Worm (Caenorhabditis elegans) whole organism, late embryonic: ENCODE results near the gene perm-5.

ENCODE experiments used
- C08G9.2 ChIP-seq: sonication (generic microtip); optimal IDR thresholded peaks from 2 replicates; lab custom pipeline; 2016; ENCODE audit warnings: mild to moderate bottlenecking, missing genetic modification characterization, moderate library complexity, missing compliant biosample characterization
- F13H6.1 ChIP-seq: sonication (generic microtip); optimal IDR thresholded peaks from 2 replicates; lab custom pipeline; 2016; ENCODE audit warnings: missing genetic modification characterization, missing compliant biosample characterization
- K02D7.2 ChIP-seq: sonication (generic microtip); optimal IDR thresholded peaks from 2 replicates; lab custom pipeline; 2017; ENCODE audit warnings: mild to moderate bottlenecking, missing genetic modification characterization, missing compliant biosample characterization
- K09A11.1 ChIP-seq: sonication (generic microtip); optimal IDR thresholded peaks from 2 replicates; lab custom pipeline; 2017; ENCODE audit warnings: antibody characterized with exemption, mild to moderate bottlenecking, missing genetic modification characterization, missing compliant biosample characterization; ENCODE audit not compliant: insufficient read depth
- T23F11.4 ChIP-seq: fragments of 200-800 bp; sonication (Bioruptor generic); optimal IDR thresholded peaks from 2 replicates; lab custom pipeline; 2018; ENCODE audit warnings: mild to moderate bottlenecking, missing genetic modification characterization, missing compliant biosample characterization
- Y22D7AL.16 ChIP-seq: sonication (generic microtip); optimal IDR thresholded peaks from 2 replicates; lab custom pipeline; 2016; ENCODE audit warnings: missing genetic modification characterization, missing compliant biosample characterization
- ahr-1 ChIP-seq: sonication (generic microtip); optimal IDR thresholded peaks from 2 replicates; lab custom pipeline; 2016; ENCODE audit warnings: missing genetic modification characterization, missing compliant biosample characterization
- ceh-19 ChIP-seq: fragments of 200-800 bp; sonication (Bioruptor generic); optimal IDR thresholded peaks from 2 replicates; lab custom pipeline; 2018; ENCODE audit warnings: mild to moderate bottlenecking, missing genetic modification characterization, missing compliant biosample characterization
- ceh-2 ChIP-seq: sonication (generic microtip); optimal IDR thresholded peaks from 2 replicates; lab custom pipeline; 2016; ENCODE audit warnings: missing genotype, missing genetic modification characterization, missing compliant biosample characterization
- ceh-22 ChIP-seq: sonication (generic microtip); optimal IDR thresholded peaks from 2 replicates; lab custom pipeline; 2017; ENCODE audit warnings: missing biosample characterization, missing genetic modification characterization
- ceh-30 ChIP-seq: fragments of 150-350 bp; optimal IDR thresholded peaks from 2 replicates; lab custom pipeline; 2014; ENCODE audit warnings: missing biosample characterization, missing genetic modification characterization
- ceh-31 ChIP-seq: sonication (generic microtip); optimal IDR thresholded peaks from 2 replicates; lab custom pipeline; 2016; ENCODE audit warnings: missing genetic modification characterization, missing compliant biosample characterization
- ceh-34 ChIP-seq: sonication (generic microtip); optimal IDR thresholded peaks from 2 replicates; lab custom pipeline; 2016; ENCODE audit warnings: mild to moderate bottlenecking, missing genetic modification characterization, missing compliant biosample characterization
- ceh-6 ChIP-seq: fragments of 200-800 bp; sonication (Bioruptor generic); optimal IDR thresholded peaks from 2 replicates; lab custom pipeline; 2018; ENCODE audit warnings: mild to moderate bottlenecking, missing genetic modification characterization, missing compliant biosample characterization
- ceh-9 ChIP-seq: sonication (generic microtip); optimal IDR thresholded peaks from 2 replicates; lab custom pipeline; 2016; ENCODE audit warnings: mild to moderate bottlenecking, missing genetic modification characterization, inconsistent platforms, missing compliant biosample characterization
- dve-1 ChIP-seq: sonication (generic microtip); optimal IDR thresholded peaks from 2 replicates; lab custom pipeline; 2017; ENCODE audit warnings: antibody characterized with exemption, mild to moderate bottlenecking, missing genetic modification characterization, missing compliant biosample characterization
- elt-2 ChIP-seq: sonication (generic microtip); optimal IDR thresholded peaks from 2 replicates; lab custom pipeline; 2016; ENCODE audit warnings: missing genetic modification reagents, missing genetic modification characterization, missing compliant biosample characterization
- eyg-1 ChIP-seq: sonication (generic microtip); optimal IDR thresholded peaks from 2 replicates; lab custom pipeline; 2016; ENCODE audit warnings: missing genotype, missing genetic modification characterization, missing compliant biosample characterization
- fax-1 ChIP-seq: sonication (generic microtip); optimal IDR thresholded peaks from 2 replicates; lab custom pipeline; 2016; ENCODE audit warnings: missing genotype, missing genetic modification characterization, missing compliant biosample characterization
- fkh-10 ChIP-seq: fragments of 150-350 bp; optimal IDR thresholded peaks from 2 replicates; lab custom pipeline; 2014; ENCODE audit warnings: missing biosample characterization, missing genetic modification reagents, missing genetic modification characterization
- fkh-6 ChIP-seq: sonication (generic microtip); optimal IDR thresholded peaks from 2 replicates; lab custom pipeline; 2016; ENCODE audit warnings: missing genetic modification characterization, missing compliant biosample characterization
- hlh-13 ChIP-seq: fragments of 200-800 bp; sonication (Bioruptor generic); optimal IDR thresholded peaks from 2 replicates; lab custom pipeline; 2018; ENCODE audit warnings: mild to moderate bottlenecking, missing genetic modification characterization, missing compliant biosample characterization
- hlh-15 ChIP-seq: sonication (generic microtip); optimal IDR thresholded peaks from 2 replicates; lab custom pipeline; 2016; ENCODE audit warnings: missing genetic modification characterization, missing compliant biosample characterization
- hlh-30 ChIP-seq: sonication (generic microtip); optimal IDR thresholded peaks from 2 replicates; lab custom pipeline; 2017; ENCODE audit warnings: antibody characterized with exemption, missing genetic modification characterization, missing compliant biosample characterization; ENCODE audit not compliant: insufficient read depth
- lim-6 ChIP-seq: sonication (generic microtip); optimal IDR thresholded peaks from 2 replicates; lab custom pipeline; 2016; ENCODE audit warnings: missing genetic modification characterization, missing compliant biosample characterization
- lin-11 ChIP-seq: fragments of 200-800 bp; sonication (Bioruptor generic); optimal IDR thresholded peaks from 2 replicates; lab custom pipeline; 2018; ENCODE audit warnings: mild to moderate bottlenecking, missing genetic modification characterization, missing compliant biosample characterization
- madf-2 ChIP-seq: sonication (generic microtip); optimal IDR thresholded peaks from 2 replicates; lab custom pipeline; 2017; ENCODE audit warnings: missing genetic modification characterization, missing compliant biosample characterization
- nhr-11 ChIP-seq: fragments of 150-350 bp; optimal IDR thresholded peaks from 2 replicates; lab custom pipeline; 2014; ENCODE audit warnings: missing biosample characterization, missing genetic modification characterization
- nhr-232 ChIP-seq: sonication (generic microtip); optimal IDR thresholded peaks from 2 replicates; lab custom pipeline; 2016; ENCODE audit warnings: missing genetic modification characterization, missing compliant biosample characterization
- pag-3 ChIP-seq: sonication (generic microtip); optimal IDR thresholded peaks from 2 replicates; lab custom pipeline; 2016; ENCODE audit warnings: missing compliant biosample characterization, missing genetic modification characterization, borderline replicate concordance
- pat-9 ChIP-seq: fragments of 200-800 bp; sonication (Bioruptor generic); optimal IDR thresholded peaks from 2 replicates; lab custom pipeline; 2018; ENCODE audit warnings: mild to moderate bottlenecking, missing genetic modification characterization, moderate library complexity, missing compliant biosample characterization
- pqm-1 ChIP-seq: sonication (generic microtip); optimal IDR thresholded peaks from 2 replicates; lab custom pipeline; 2016; ENCODE audit warnings: missing genetic modification characterization, missing compliant biosample characterization
- sdc-2 ChIP-seq: sonication (generic microtip); optimal IDR thresholded peaks from 2 replicates; lab custom pipeline; 2016; ENCODE audit warnings: missing genotype, missing genetic modification characterization, missing compliant biosample characterization
- sox-2 ChIP-seq: fragments of 200-800 bp; sonication (Bioruptor generic); IDR thresholded peaks from 2 replicates; pipeline ENCODE4 v1.3.6; 2022; ENCODE audit warnings: missing genetic modification reagents, missing genetic modification characterization, missing compliant biosample characterization
- syd-9 ChIP-seq: sonication (generic microtip); optimal IDR thresholded peaks from 2 replicates; lab custom pipeline; 2016; ENCODE audit warnings: mild to moderate bottlenecking, missing genetic modification characterization, moderate library complexity, missing compliant biosample characterization
- ttx-3 ChIP-seq: sonication (generic microtip); optimal IDR thresholded peaks from 2 replicates; lab custom pipeline; 2016; ENCODE audit warnings: missing genetic modification reagents, missing genetic modification characterization, missing compliant biosample characterization
- unc-55 ChIP-seq: sonication (generic microtip); optimal IDR thresholded peaks from 2 replicates; lab custom pipeline; 2017; ENCODE audit warnings: missing biosample characterization, missing genetic modification reagents, missing genetic modification characterization
- unc-86 ChIP-seq: sonication (generic microtip); optimal IDR thresholded peaks from 2 replicates; lab custom pipeline; 2016; ENCODE audit warnings: missing genetic modification characterization, missing compliant biosample characterization
- ztf-16 ChIP-seq: sonication (generic microtip); optimal IDR thresholded peaks from 2 replicates; lab custom pipeline; 2017; ENCODE audit warnings: missing genetic modification characterization, missing compliant biosample characterization

The perm-5 gene

ce11 chrIV:5708796-5709195 lies 5.5 kb upstream of the perm-5 start, which contains the start of gene C55C3.1:
Gene C55C3.1, plus strand, starts transcription at chrIV:5709096.
- no peak for TF ChIP-seq ztf-16
- TF ChIP-seq lim-6 (tag; lab: Kevin White, UChicago): no peak
- peak; percentile 20 for TF ChIP-seq elt-2 (tag; lab: Kevin White, UChicago)
- TF ChIP-seq ceh-22: no peak
- no peak for TF ChIP-seq sox-2
- no peak for TF ChIP-seq hlh-13
- TF ChIP-seq, all 69 proteins: peak for 1

ce11 chrIV:5706603-5707002 lies 3.3 kb upstream of the perm-5 start:
- no peak for TF ChIP-seq ceh-19 (GFP tag; lab: Kevin White, UChicago)
- TF ChIP-seq fax-1: no peak
- no peak for TF ChIP-seq ceh-31 (tag; lab: Kevin White, UChicago)
- TF ChIP-seq ceh-30 (tag; lab: Kevin White, UChicago): no peak
- no peak for TF ChIP-seq Y22D7AL.16 (tag; lab: Kevin White, UChicago)
- TF ChIP-seq K09A11.1 (tag; lab: Kevin White, UChicago): no peak
- no peak for TF ChIP-seq T23F11.4 (GFP tag; lab: Kevin White, UChicago)
- no peak for TF ChIP-seq nhr-11 (tag; lab: Kevin White, UChicago)
- TF ChIP-seq ttx-3: no peak
- TF ChIP-seq sox-2: no peak
- TF ChIP-seq pag-3 (tag; lab: Kevin White, UChicago): no peak
- TF ChIP-seq dve-1 (tag; lab: Kevin White, UChicago): no peak
- no peak for TF ChIP-seq eyg-1
- TF ChIP-seq pqm-1 (tag; lab: Kevin White, UChicago): no peak
- TF ChIP-seq ztf-16: no peak
- TF ChIP-seq fkh-6 (tag; lab: Kevin White, UChicago): no peak

- TF ChIP-seq ceh-34 (tag; lab: Kevin White, UChicago) (no peak), madf-2 (tag; lab: Kevin White, UChicago) (no peak), ceh-19 (GFP tag; lab: Kevin White, UChicago) (no peak), syd-9 (no peak), unc-86 (tag; lab: Kevin White, UChicago) (no peak), ceh-6 (GFP tag; lab: Kevin White, UChicago) (no peak), sdc-2 (tag; lab: Kevin White, UChicago) (no peak)
Observed at ce11 chrIV:5703917-5704316, 649 bp upstream of the perm-5 start.

DNA sequence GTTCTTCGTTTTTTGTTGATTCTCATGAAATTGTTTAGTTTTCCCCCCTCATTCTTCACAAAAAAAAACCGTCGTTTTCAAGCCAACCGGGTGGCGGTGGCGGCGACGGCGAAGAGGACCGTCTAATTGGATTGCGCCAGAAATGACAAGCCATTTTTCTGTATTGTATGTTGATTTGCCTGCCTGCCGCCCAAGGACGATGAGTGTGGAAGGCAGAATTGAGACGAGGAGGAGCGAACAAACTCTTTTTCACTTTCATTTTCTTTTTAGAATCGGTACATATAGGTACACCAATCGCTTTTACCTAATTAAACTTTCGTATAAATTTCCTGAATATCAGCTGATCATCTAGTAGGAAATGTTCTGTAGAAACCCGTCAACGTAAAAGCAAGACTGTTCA lies 1.6 kb downstream of the perm-5 start:
- TF ChIP-seq fax-1 (no peak), K02D7.2 (no peak), hlh-15 (tag; lab: Kevin White, UChicago) (no peak), F13H6.1 (no peak), ahr-1 (no peak), ceh-19 (GFP tag; lab: Kevin White, UChicago) (no peak), nhr-232 (tag; lab: Kevin White, UChicago) (no peak), elt-2 (tag; lab: Kevin White, UChicago) (no peak)

ce11 chrIV:5700372-5700771 lies 2.9 kb downstream of the perm-5 start:
- TF ChIP-seq eyg-1: no peak
- no peak for TF ChIP-seq K02D7.2
- no peak for TF ChIP-seq sox-2
- peak; percentile 3 for TF ChIP-seq unc-55
- TF ChIP-seq, all 69 proteins: peak for 1

DNA sequence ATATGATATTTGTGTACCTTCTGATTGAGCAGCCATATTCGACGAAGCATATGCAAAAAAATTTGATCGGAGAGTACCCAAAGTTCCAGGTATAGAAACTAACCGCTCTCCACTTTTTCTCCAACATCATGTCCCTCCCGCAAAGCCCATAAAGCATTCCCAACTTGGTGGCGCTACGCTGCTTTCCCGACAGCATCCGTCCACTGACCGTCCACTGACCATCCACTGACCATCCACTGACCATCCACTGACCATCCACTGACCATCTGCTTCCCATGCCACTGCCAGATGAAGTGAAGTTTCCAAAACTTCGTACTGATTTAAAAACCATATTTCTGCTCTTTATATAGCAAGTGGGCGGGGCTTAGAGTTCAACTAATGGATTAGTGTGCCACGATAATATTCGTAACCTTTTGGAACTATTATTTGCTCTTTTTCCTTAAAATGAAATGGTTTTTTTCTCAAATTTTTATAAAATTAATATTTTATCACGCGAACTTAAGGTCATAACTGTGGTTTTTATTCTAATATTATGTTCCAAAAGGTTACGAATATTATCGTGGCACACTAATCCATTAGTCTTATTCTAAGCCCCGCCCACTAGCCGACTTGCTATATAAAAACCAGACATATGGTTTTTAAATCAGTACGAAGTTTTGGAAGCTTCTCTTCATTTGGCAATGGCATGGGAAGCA lies 12.7 kb downstream of the perm-5 start, which contains the start of gene C55C3.8:
C55C3.8 (plus strand) TSS at position 645 of the 695 bp plus-strand sequence.
- TF ChIP-seq ceh-2 (no peak), hlh-15 (tag; lab: Kevin White, UChicago) (no peak), pat-9 (tag; lab: Kevin White, UChicago) (no peak), fkh-10 (GFP tag; lab: Kevin White, UChicago) (no peak), ceh-22 (no peak), ceh-9 (tag; lab: Kevin White, UChicago) (no peak), hlh-30 (tag; lab: Kevin White, UChicago) (no peak), lin-11 (tag; lab: Kevin White, UChicago) (no peak), C08G9.2 (tag; lab: Kevin White, UChicago) (no peak)
